Fruit fly (Drosophila melanogaster) whole organism, embryonic: ENCODE results near the gene kibra.

Experiments
- Bteb2 ChIP-seq: fragments of 200-800 bp; sonication (Bioruptor generic); optimal IDR thresholded peaks from 2 replicates; lab custom pipeline; 2016; ENCODE audit warnings: missing biosample characterization, missing genetic modification characterization
- CG11093 ChIP-seq: fragments of 200-800 bp; sonication (Bioruptor generic); IDR thresholded peaks from 3 replicates; pipeline ENCODE4 v1.3.6; 2022; ENCODE audit warnings: missing biosample characterization, missing genetic modification characterization
- CG11398 ChIP-seq: fragments of 200-800 bp; sonication (Bioruptor generic); optimal IDR thresholded peaks from 2 replicates; lab custom pipeline; 2016; ENCODE audit warnings: missing biosample characterization, missing genetic modification characterization
- CG11456 ChIP-seq: fragments of 200-800 bp; sonication (Bioruptor generic); IDR thresholded peaks from 3 replicates; pipeline ENCODE4 v1.3.6; 2022; ENCODE audit warnings: missing biosample characterization, missing genetic modification characterization
- CG12071 ChIP-seq: fragments of 200-800 bp; sonication (Bioruptor generic); optimal IDR thresholded peaks from 3 replicates; lab custom pipeline; 2018; ENCODE audit warnings: missing biosample characterization, mild to moderate bottlenecking, missing genetic modification characterization
- CG12942 ChIP-seq: fragments of 200-800 bp; sonication (Bioruptor generic); optimal IDR thresholded peaks from 3 replicates; lab custom pipeline; 2016; ENCODE audit warnings: missing biosample characterization, missing genetic modification characterization
- CG13296 ChIP-seq: fragments of 200-800 bp; sonication (Bioruptor generic); optimal IDR thresholded peaks from 3 replicates; lab custom pipeline; 2018; ENCODE audit warnings: missing biosample characterization, mild to moderate bottlenecking, missing genetic modification characterization
- CG13624 ChIP-seq: fragments of 200-800 bp; sonication (Bioruptor generic); optimal IDR thresholded peaks from 2 replicates; lab custom pipeline; 2016; ENCODE audit warnings: missing biosample characterization, missing genetic modification characterization
- CG14710 ChIP-seq: fragments of 200-800 bp; sonication (Bioruptor generic); optimal IDR thresholded peaks from 3 replicates; lab custom pipeline; 2019; ENCODE audit warnings: missing biosample characterization, mild to moderate bottlenecking, missing genetic modification characterization, moderate library complexity
- CG16813 ChIP-seq: fragments of 200-800 bp; sonication (Bioruptor generic); IDR thresholded peaks from 3 replicates; pipeline ENCODE4 v1.3.6; 2022; ENCODE audit warnings: missing biosample characterization, missing genetic modification characterization; ENCODE audit not compliant: partially characterized antibody
- CG17802 ChIP-seq: fragments of 200-800 bp; sonication (Bioruptor generic); optimal IDR thresholded peaks from 2 replicates; lab custom pipeline; 2018; ENCODE audit warnings: missing biosample characterization, mild to moderate bottlenecking, missing genetic modification characterization, moderate library complexity
- CG18599 ChIP-seq: fragments of 200-800 bp; sonication (Bioruptor generic); optimal IDR thresholded peaks from 3 replicates; lab custom pipeline; 2017; ENCODE audit warnings: missing biosample characterization, missing genetic modification characterization, mild to moderate bottlenecking, moderate library complexity, missing genetic modification reagents
- CG31388 ChIP-seq: fragments of 200-800 bp; sonication (Bioruptor generic); optimal IDR thresholded peaks from 2 replicates; lab custom pipeline; 2016; ENCODE audit warnings: missing biosample characterization, missing genetic modification characterization
- CG34224 ChIP-seq: fragments of 200-800 bp; sonication (Bioruptor generic); IDR thresholded peaks from 3 replicates; pipeline ENCODE4 v1.3.6; 2022; ENCODE audit warnings: missing biosample characterization, missing genetic modification characterization; ENCODE audit not compliant: partially characterized antibody
- CG3726 ChIP-seq: fragments of 200-800 bp; sonication (Bioruptor generic); IDR thresholded peaks from 3 replicates; pipeline ENCODE4, ENCODE4 v1.3.6; 2022; ENCODE audit warnings: missing biosample characterization, missing genetic modification characterization
- CG3838 ChIP-seq: fragments of 200-800 bp; sonication (Bioruptor generic); optimal IDR thresholded peaks from 3 replicates; lab custom pipeline; 2016; ENCODE audit warnings: missing biosample characterization, missing genetic modification characterization
- CG3847 ChIP-seq: fragments of 200-800 bp; sonication (Bioruptor generic); IDR thresholded peaks from 2 replicates; pipeline ENCODE4 v1.3.6; 2022; ENCODE audit warnings: missing biosample characterization, missing genetic modification characterization
- CG6791 ChIP-seq: fragments of 200-800 bp; sonication (Bioruptor generic); IDR thresholded peaks from 3 replicates; pipeline ENCODE4 v1.3.6; 2022; ENCODE audit warnings: missing biosample characterization, missing genetic modification characterization; ENCODE audit not compliant: partially characterized antibody
- CG7963 ChIP-seq: fragments of 200-800 bp; sonication (Bioruptor generic); IDR thresholded peaks from 3 replicates; pipeline ENCODE4 v1.3.6; 2022; ENCODE audit warnings: missing biosample characterization, missing genetic modification characterization; ENCODE audit not compliant: partially characterized antibody
- CG8281 ChIP-seq: fragments of 200-800 bp; sonication (Bioruptor generic); optimal IDR thresholded peaks from 2 replicates; lab custom pipeline; 2018; ENCODE audit warnings: missing biosample characterization, mild to moderate bottlenecking, missing genetic modification characterization, moderate library complexity
- CG8359 ChIP-seq: fragments of 200-800 bp; sonication (Bioruptor generic); optimal IDR thresholded peaks from 2 replicates; lab custom pipeline; 2017; ENCODE audit warnings: missing biosample characterization, mild to moderate bottlenecking, missing genetic modification characterization, borderline replicate concordance
- CG8478 ChIP-seq: fragments of >200 bp; optimal IDR thresholded peaks from 2 replicates; lab custom pipeline; 2018
- CG9609 ChIP-seq: fragments of 200-800 bp; sonication (Bioruptor generic); optimal IDR thresholded peaks from 3 replicates; lab custom pipeline; 2016; ENCODE audit warnings: missing biosample characterization, missing genetic modification characterization
- D19B ChIP-seq: fragments of 200-800 bp; sonication (Bioruptor generic); optimal IDR thresholded peaks from 2 replicates; lab custom pipeline; 2017; ENCODE audit warnings: missing biosample characterization, mild to moderate bottlenecking, missing genetic modification characterization
- Dfd ChIP-seq, 2 experiments: fragments of >200 bp; optimal IDR thresholded peaks; 2 replicates each; lab custom pipeline; 2017; ENCODE audit warnings: missing biosample characterization in 2 of 2, missing genetic modification characterization in 2 of 2
- Dll ChIP-seq: fragments of 200-800 bp; sonication (Bioruptor generic); IDR thresholded peaks from 4 replicates; pipeline ENCODE4 v1.3.6; 2022; ENCODE audit warnings: missing biosample characterization, missing genetic modification characterization; ENCODE audit not compliant: partially characterized antibody
- Doc3 ChIP-seq: fragments of 200-800 bp; sonication (Bioruptor generic); IDR thresholded peaks from 3 replicates; pipeline ENCODE4 v1.3.6; 2022; ENCODE audit warnings: missing biosample characterization, missing genetic modification characterization; ENCODE audit not compliant: partially characterized antibody
- ERR ChIP-seq: fragments of 200-800 bp; sonication (Bioruptor generic); optimal IDR thresholded peaks from 2 replicates; lab custom pipeline; 2016; ENCODE audit warnings: missing biosample characterization, missing genetic modification characterization
- Ets97D ChIP-seq: fragments of 200-800 bp; sonication (Bioruptor generic); optimal IDR thresholded peaks from 3 replicates; lab custom pipeline; 2016; ENCODE audit warnings: missing biosample characterization, missing genetic modification characterization
- HmgZ ChIP-seq: fragments of 200-800 bp; sonication (Bioruptor generic); optimal IDR thresholded peaks from 2 replicates; lab custom pipeline; 2018; ENCODE audit warnings: missing biosample characterization, mild to moderate bottlenecking, missing genetic modification characterization
- Hr3 ChIP-seq: fragments of 200-800 bp; sonication (Bioruptor generic); optimal IDR thresholded peaks from 3 replicates; lab custom pipeline; 2016; ENCODE audit warnings: missing biosample characterization, missing genetic modification characterization
- Jarid2 ChIP-seq: fragments of 200-800 bp; sonication (Bioruptor generic); optimal IDR thresholded peaks from 3 replicates; lab custom pipeline; 2017; ENCODE audit warnings: mild to moderate bottlenecking, missing biosample characterization, missing genetic modification reagents, missing genetic modification characterization
- PHDP ChIP-seq: fragments of 200-800 bp; sonication (Bioruptor generic); optimal IDR thresholded peaks from 3 replicates; lab custom pipeline; 2018; ENCODE audit warnings: missing biosample characterization, mild to moderate bottlenecking, missing genetic modification characterization, moderate library complexity
- Sox100B ChIP-seq: fragments of 200-800 bp; sonication (Bioruptor generic); optimal IDR thresholded peaks from 3 replicates; lab custom pipeline; 2018; ENCODE audit warnings: missing biosample characterization, mild to moderate bottlenecking, missing genetic modification characterization
- Trl ChIP-seq, 3 experiments: fragments of >200 bp in 2 of 3; fragments of 200-800 bp in 1 of 3; sonication (Bioruptor generic) in 1 of 3; optimal IDR thresholded peaks; 2 replicates in 1 of 3; 3 replicates in 2 of 3; lab custom pipeline; 2016 to 2017; ENCODE audit warnings: missing biosample characterization in 1 of 3, missing genetic modification characterization in 1 of 3
- abd-A ChIP-seq: fragments of 200-800 bp; sonication (Bioruptor generic); optimal IDR thresholded peaks from 3 replicates; lab custom pipeline; 2019; ENCODE audit warnings: missing biosample characterization, mild to moderate bottlenecking, missing genetic modification characterization, moderate library complexity
- br ChIP-seq: fragments of >200 bp; optimal IDR thresholded peaks from 2 replicates; lab custom pipeline; 2017
- bsh ChIP-seq, 2 experiments: fragments of 200-800 bp; sonication (Bioruptor generic); optimal IDR thresholded peaks; 2 replicates each; lab custom pipeline; 2017 to 2018; ENCODE audit warnings: mild to moderate bottlenecking in 2 of 2, missing biosample characterization in 2 of 2, missing genetic modification characterization in 2 of 2, moderate library complexity in 1 of 2
- chif ChIP-seq, 2 experiments: fragments of 200-800 bp; sonication (Bioruptor generic); optimal IDR thresholded peaks; 3 replicates each; lab custom pipeline; 2016; ENCODE audit warnings: missing biosample characterization in 2 of 2, missing genetic modification characterization in 2 of 2
- cwo ChIP-seq: fragments of 200-800 bp; sonication (Bioruptor generic); optimal IDR thresholded peaks from 3 replicates; lab custom pipeline; 2017; ENCODE audit warnings: missing biosample characterization, missing genetic modification characterization, mild to moderate bottlenecking, moderate library complexity, missing genetic modification reagents
- her ChIP-seq: fragments of 200-800 bp; sonication (Bioruptor generic); optimal IDR thresholded peaks from 2 replicates; lab custom pipeline; 2016; ENCODE audit warnings: missing biosample characterization, missing genetic modification characterization
- kni ChIP-seq: fragments of 200-800 bp; sonication (Bioruptor generic); optimal IDR thresholded peaks from 3 replicates; lab custom pipeline; 2017; ENCODE audit warnings: mild to moderate bottlenecking, missing biosample characterization, missing genetic modification reagents, missing genetic modification characterization
- pho ChIP-seq: fragments of 200-800 bp; sonication (Bioruptor generic); optimal IDR thresholded peaks from 2 replicates; lab custom pipeline; 2016; ENCODE audit warnings: missing biosample characterization, missing genetic modification characterization
- psq ChIP-seq: fragments of 200-800 bp; sonication (Bioruptor generic); optimal IDR thresholded peaks from 2 replicates; lab custom pipeline; 2017; ENCODE audit warnings: missing biosample characterization, missing genetic modification characterization
- pzg ChIP-seq: fragments of 200-800 bp; sonication (Bioruptor generic); optimal IDR thresholded peaks from 3 replicates; lab custom pipeline; 2018; ENCODE audit warnings: missing biosample characterization, mild to moderate bottlenecking, missing genetic modification characterization, moderate library complexity
- sisA ChIP-seq: fragments of 200-800 bp; sonication (Bioruptor generic); IDR thresholded peaks from 2 replicates; pipeline ENCODE4 v1.3.6; 2022; ENCODE audit warnings: missing biosample characterization, missing genetic modification characterization
- so ChIP-seq: fragments of 200-800 bp; sonication (Bioruptor generic); IDR thresholded peaks from 3 replicates; pipeline ENCODE4 v1.3.6; 2022; ENCODE audit warnings: missing biosample characterization, missing genetic modification characterization
- sug ChIP-seq: fragments of 200-800 bp; optimal IDR thresholded peaks from 2 replicates; lab custom pipeline; 2019; ENCODE audit warnings: missing biosample characterization, mild to moderate bottlenecking, missing genetic modification characterization, moderate library complexity
- tx ChIP-seq: fragments of 200-800 bp; sonication (Bioruptor generic); optimal IDR thresholded peaks from 2 replicates; lab custom pipeline; 2016; ENCODE audit warnings: missing biosample characterization, missing genetic modification characterization

Gene kibra

dm6 chr3R:14740658-14741191, 16.7 kb upstream of the kibra start (continued):
- TF ChIP-seq CG13296 (GFP tag; lab: Kevin White, UChicago) (peak; percentile 63), CG11398 (no peak), ERR (GFP tag; lab: Kevin White, UChicago) (peak; percentile 83), CG14710 (tag; lab: Kevin White, UChicago) (no peak), CG12071 (GFP tag; lab: Kevin White, UChicago) (peak; percentile 43), abd-A (peak; percentile 76), CG18599 (GFP tag; lab: Kevin White, UChicago) (peak; percentile 58), CG7963 (0 out of 3 replicates have a peak, but pooled peaks have one; percentile 23), D19B (GFP tag; lab: Kevin White, UChicago) (no peak), CG8281 (tag; lab: Kevin White, UChicago) (peak; percentile 27), so (GFP tag; lab: Robert Waterston, UW) (peak; percentile 38; the same call in 1 of the 3 replicates), CG11456 (GFP tag; lab: Robert Waterston, UW) (peak; percentile 89), pzg (peak; percentile 96), Dfd (GFP tag; optimal IDR thresholded peaks at IDR 0.05; lab: Kevin White, UChicago) (no peak), CG8359 (no peak), CG11093 (GFP tag; lab: Robert Waterston, UW) (no peak), CG3838 (GFP tag; lab: Kevin White, UChicago) (no peak), Ets97D (GFP tag; lab: Kevin White, UChicago) (peak; percentile 92), chif (GFP tag; optimal IDR thresholded peaks at IDR 0.05; lab: Kevin White, UChicago) (peak; percentile 33 to 67), Dll (GFP tag; lab: Robert Waterston, UW) (no peak), br (lab: Kevin White, UChicago) (no peak), Jarid2 (GFP tag; lab: Kevin White, UChicago) (peak; percentile 59), Trl (optimal IDR thresholded peaks at IDR 0.05; lab: Kevin White, UChicago) (no peak), Trl (GFP tag; optimal IDR thresholded peaks at IDR 0.05; lab: Kevin White, UChicago) (peak; percentile 69), CG6791 (GFP tag; lab: Robert Waterston, UW) (peak; percentile 49; the same call in 2 of the 3 replicates), sisA (GFP tag; lab: Robert Waterston, UW) (peak; percentile 70), HmgZ (tag; lab: Kevin White, UChicago) (peak; percentile 94), CG31388 (no peak), psq (GFP tag; lab: Kevin White, UChicago) (no peak), CG16813 (GFP tag; lab: Robert Waterston, UW) (no peak; the same call in 1 of the 3 replicates), PHDP (tag; lab: Kevin White, UChicago) (no peak), CG17802 (tag; lab: Kevin White, UChicago) (peak; percentile 49), Hr3 (GFP tag; lab: Kevin White, UChicago) (peak; percentile 44), CG12942 (GFP tag; lab: Kevin White, UChicago) (peak; percentile 54), sug (tag; lab: Kevin White, UChicago) (peak; percentile 52), her (GFP tag; lab: Kevin White, UChicago) (peak; percentile 65), kni (peak; percentile 71), CG8478 (peak; percentile 98), Bteb2 (GFP tag; lab: Kevin White, UChicago) (no peak), cwo (GFP tag; lab: Kevin White, UChicago) (no peak), CG3726 (0 out of 3 replicates have a peak, but pooled peaks have one; percentile 67), Sox100B (GFP tag; lab: Kevin White, UChicago) (no peak), tx (GFP tag; lab: Kevin White, UChicago) (peak; percentile 41), Doc3 (GFP tag; lab: Robert Waterston, UW) (no peak), CG34224 (no peak), pho (GFP tag; lab: Kevin White, UChicago) (peak; percentile 69), bsh (GFP tag; optimal IDR thresholded peaks at IDR 0.05; lab: Kevin White, UChicago) (peak in 1 of 2 experiments; percentile 42), CG9609 (peak; percentile 75), CG13624 (GFP tag; lab: Kevin White, UChicago) (peak; percentile 62), CG3847 (GFP tag; lab: Robert Waterston, UW) (peak; percentile 91)
